Fruit fly (Drosophila melanogaster): Measurements from ENCODE around the gene CG34027.

The CG34027 gene

dm6 chr3R:25123262-25123661 is 14.4 kb upstream of the CG34027 start, which contains the start of gene vig2 (continued):
- TF ChIP-seq CG2712 (tag; optimal IDR thresholded peaks at IDR 0.05), result peak; percentile 15
- peak; percentile 4 for TF ChIP-seq CG9876 (GFP tag; optimal IDR thresholded peaks at IDR 0.05)
- peak; percentile 68; the same call in 1 of the 2 replicates for TF ChIP-seq ham (GFP tag; IDR thresholded peaks at IDR 0.05)
- peak; percentile 70 for TF ChIP-seq Ptx1 (GFP tag; IDR thresholded peaks at IDR 0.05)
- TF ChIP-seq CG9437 (GFP tag; optimal IDR thresholded peaks at IDR 0.05), result peak; percentile 68
- TF ChIP-seq gce (GFP tag; IDR thresholded peaks at IDR 0.05), result peak; percentile 75; the same call in 2 of the 3 replicates
- peak; percentile 66; the same call in 1 of the 2 replicates for TF ChIP-seq CG16779 (GFP tag; IDR thresholded peaks at IDR 0.05)
- peak; percentile 47; the same call in 1 of the 2 replicates for TF ChIP-seq CG10959 (GFP tag; IDR thresholded peaks at IDR 0.05)
- peak; percentile 78 for TF ChIP-seq zen (tag; optimal IDR thresholded peaks at IDR 0.05)
- TF ChIP-seq CG3281 (GFP tag; optimal IDR thresholded peaks at IDR 0.05), result peak; percentile 62

- TF ChIP-seq sr (GFP tag; IDR thresholded peaks at IDR 0.05) (no peak), Sox100B (GFP tag; optimal IDR thresholded peaks at IDR 0.05) (peak; percentile 42), lov (optimal IDR thresholded peaks at IDR 0.05) (no peak), lov (GFP tag; IDR thresholded peaks at IDR 0.05) (0 out of 3 replicates have a peak, but pooled peaks have one; percentile 67), Opbp (GFP tag; IDR thresholded peaks at IDR 0.05; ENCODE audit: partially characterized antibody) (peak; percentile 72), Dll (GFP tag; IDR thresholded peaks at IDR 0.05; ENCODE audit: partially characterized antibody) (peak; percentile 86), CG2889 (GFP tag; IDR thresholded peaks at IDR 0.05) (no peak), rib (GFP tag; IDR thresholded peaks at IDR 0.05) (no peak), CG17328 (GFP tag; IDR thresholded peaks at IDR 0.05) (no peak; the same call in 1 of the 2 replicates), CG3407 (GFP tag; optimal IDR thresholded peaks at IDR 0.05) (no peak), stc (GFP tag; IDR thresholded peaks at IDR 0.05) (0 out of 2 replicates have a peak, but pooled peaks have one; percentile 31), CG3847 (GFP tag; IDR thresholded peaks at IDR 0.05) (peak; percentile 17; the same call in 1 of the 2 replicates), CrebB (tag; optimal IDR thresholded peaks at IDR 0.05) (peak; percentile 9), CG2129 (GFP tag; IDR thresholded peaks at IDR 0.05; ENCODE audit: partially characterized antibody) (peak; percentile 70), dysf (GFP tag; IDR thresholded peaks at IDR 0.05) (no peak), bbx (GFP tag; IDR thresholded peaks at IDR 0.05; ENCODE audit: partially characterized antibody) (peak; percentile 60), Doc3 (GFP tag; IDR thresholded peaks at IDR 0.05; ENCODE audit: partially characterized antibody) (peak; percentile 70), Nf-YC (tag; optimal IDR thresholded peaks at IDR 0.05) (no peak), gcm (GFP tag; optimal IDR thresholded peaks at IDR 0.05) (peak; percentile 13), odd (GFP tag; optimal IDR thresholded peaks at IDR 0.05) (no peak), CG30020 (tag; optimal IDR thresholded peaks at IDR 0.05) (peak; percentile 69), Trl (optimal IDR thresholded peaks at IDR 0.05) (no peak), Trl (GFP tag; optimal IDR thresholded peaks at IDR 0.05) (peak; percentile 14), CHES-1-like (GFP tag; optimal IDR thresholded peaks at IDR 0.05) (peak; percentile 13), Sry-δ (GFP tag; optimal IDR thresholded peaks at IDR 0.05) (peak; percentile 74), Bgb (GFP tag; IDR thresholded peaks at IDR 0.05; ENCODE audit: partially characterized antibody) (peak; percentile 66), CG42726 (GFP tag; IDR thresholded peaks at IDR 0.05; ENCODE audit: partially characterized antibody) (peak; percentile 48; the same call in 1 of the 2 replicates), CG3281 (GFP tag; optimal IDR thresholded peaks at IDR 0.05) (no peak), sens (GFP tag) (peak; percentile 67), Dref (GFP tag; IDR thresholded peaks at IDR 0.05) (peak; percentile 72), nerfin-2 (GFP tag; IDR thresholded peaks at IDR 0.05; ENCODE audit: partially characterized antibody) (peak; percentile 26; the same call in 1 of the 2 replicates), CG14710 (tag; optimal IDR thresholded peaks at IDR 0.05) (peak; percentile 58), danr (GFP tag; IDR thresholded peaks at IDR 0.05) (0 out of 2 replicates have a peak, but pooled peaks have one; percentile 10), CG6791 (GFP tag; IDR thresholded peaks at IDR 0.05; ENCODE audit: partially characterized antibody) (peak; percentile 84), CG11560 (tag; IDR thresholded peaks at IDR 0.05) (0 out of 3 replicates have a peak, but pooled peaks have one; percentile 30), dm (GFP tag; optimal IDR thresholded peaks at IDR 0.05) (peak; percentile 27), lola (GFP tag; optimal IDR thresholded peaks at IDR 0.05) (peak in 1 of 3 experiments; percentile 18), CG11695 (GFP tag; IDR thresholded peaks at IDR 0.05) (peak; percentile 26; the same call in 1 of the 3 replicates), CG17912 (GFP tag; optimal IDR thresholded peaks at IDR 0.05) (no peak), Optix (GFP tag; IDR thresholded peaks at IDR 0.05) (no peak)
Observed at dm6 chr3R:25122736-25123211, 13.9 kb upstream of the CG34027 start, which contains the start of the genes CG31510 and TTLL5. Gene CG31510, minus strand, starts transcription at chr3R:25122920. Gene TTLL5, minus strand, starts transcription at chr3R:25122920.

All from whole organism, embryonic.